Fruit fly (Drosophila melanogaster) whole organism, embryonic: ENCODE results near the gene CG13634.
A peak's percentile ranks its signal among the peaks of the same experiment; 100 is the strongest.

Experiments
- ATbp ChIP-seq: fragments of 200-800 bp; sonication (Bioruptor generic); optimal IDR thresholded peaks from 2 replicates; lab custom pipeline; 2017; ENCODE audit warnings: missing biosample characterization, mild to moderate bottlenecking, missing genetic modification characterization, missing genetic modification reagents
- Asciz ChIP-seq: fragments of 200-800 bp; sonication (Bioruptor generic); optimal IDR thresholded peaks from 2 replicates; lab custom pipeline; 2017; ENCODE audit warnings: missing biosample characterization, mild to moderate bottlenecking, missing genetic modification characterization, missing genetic modification reagents
- Awh ChIP-seq: fragments of 200-800 bp; sonication (Bioruptor generic); IDR thresholded peaks from 2 replicates; pipeline ENCODE4, ENCODE4 v1.3.6; 2022; ENCODE audit warnings: missing biosample characterization, missing genetic modification characterization
- Blimp-1 ChIP-seq: fragments of 200-800 bp; sonication (Bioruptor generic); optimal IDR thresholded peaks from 3 replicates; lab custom pipeline; 2018; ENCODE audit warnings: missing biosample characterization, missing genetic modification characterization, mild to moderate bottlenecking, moderate library complexity, missing genetic modification reagents
- CG11696 ChIP-seq: fragments of 200-800 bp; sonication (Bioruptor generic); IDR thresholded peaks from 2 replicates; pipeline ENCODE4 v1.3.6; 2022; ENCODE audit warnings: missing biosample characterization, missing genetic modification characterization
- CG12659 ChIP-seq: fragments of 200-800 bp; sonication (Bioruptor generic); optimal IDR thresholded peaks from 3 replicates; lab custom pipeline; 2017; ENCODE audit warnings: mild to moderate bottlenecking, missing biosample characterization, missing genetic modification reagents, missing genetic modification characterization
- CG13424 ChIP-seq: fragments of 200-800 bp; sonication (Bioruptor generic); optimal IDR thresholded peaks from 2 replicates; lab custom pipeline; 2019; ENCODE audit warnings: missing biosample characterization, mild to moderate bottlenecking, missing genetic modification characterization, moderate library complexity
- CG17328 ChIP-seq: fragments of 200-800 bp; sonication (Bioruptor generic); IDR thresholded peaks from 2 replicates; pipeline ENCODE4 v1.3.6; 2022; ENCODE audit warnings: missing biosample characterization, missing genetic modification characterization
- CG18262 ChIP-seq: fragments of 200-800 bp; optimal IDR thresholded peaks from 3 replicates; lab custom pipeline; 2019; ENCODE audit warnings: missing biosample characterization, mild to moderate bottlenecking, missing genetic modification characterization, moderate library complexity
- CG2120 ChIP-seq: fragments of 200-800 bp; sonication (Bioruptor generic); optimal IDR thresholded peaks from 3 replicates; lab custom pipeline; 2016; ENCODE audit warnings: missing biosample characterization, missing genetic modification characterization
- CG2678 ChIP-seq: fragments of 200-800 bp; sonication (Bioruptor generic); optimal IDR thresholded peaks from 3 replicates; lab custom pipeline; 2019; ENCODE audit warnings: missing biosample characterization, mild to moderate bottlenecking, missing genetic modification characterization, moderate library complexity
- CG2875 ChIP-seq: fragments of 200-800 bp; sonication (Bioruptor generic); optimal IDR thresholded peaks from 2 replicates; lab custom pipeline; 2017; ENCODE audit warnings: missing biosample characterization, mild to moderate bottlenecking, missing genetic modification characterization, missing genetic modification reagents
- CG30403 ChIP-seq: fragments of 200-800 bp; sonication (Bioruptor generic); optimal IDR thresholded peaks from 3 replicates; lab custom pipeline; 2016; ENCODE audit warnings: missing biosample characterization, missing genetic modification characterization
- CG3838 ChIP-seq: fragments of 200-800 bp; sonication (Bioruptor generic); optimal IDR thresholded peaks from 3 replicates; lab custom pipeline; 2016; ENCODE audit warnings: missing biosample characterization, missing genetic modification characterization
- CG6272 ChIP-seq: fragments of 200-800 bp; sonication (Bioruptor generic); IDR thresholded peaks from 2 replicates; pipeline ENCODE4 v1.3.6; 2022; ENCODE audit warnings: missing biosample characterization, missing genetic modification characterization
- CG7839 ChIP-seq: fragments of 200-800 bp; sonication (Bioruptor generic); optimal IDR thresholded peaks from 3 replicates; lab custom pipeline; 2018; ENCODE audit warnings: missing biosample characterization, mild to moderate bottlenecking, missing genetic modification characterization, moderate library complexity
- CG9437 ChIP-seq: fragments of 200-800 bp; sonication (Bioruptor generic); optimal IDR thresholded peaks from 2 replicates; lab custom pipeline; 2018; ENCODE audit warnings: missing biosample characterization, mild to moderate bottlenecking, missing genetic modification characterization
- D19A ChIP-seq: fragments of 200-800 bp; optimal IDR thresholded peaks from 3 replicates; lab custom pipeline; 2019; ENCODE audit warnings: missing biosample characterization, mild to moderate bottlenecking, missing genetic modification characterization, moderate library complexity
- D19B ChIP-seq: fragments of 200-800 bp; sonication (Bioruptor generic); optimal IDR thresholded peaks from 2 replicates; lab custom pipeline; 2017; ENCODE audit warnings: missing biosample characterization, mild to moderate bottlenecking, missing genetic modification characterization
- Dp ChIP-seq: fragments of 200-800 bp; sonication (Bioruptor generic); optimal IDR thresholded peaks from 2 replicates; lab custom pipeline; 2018; ENCODE audit warnings: missing biosample characterization, mild to moderate bottlenecking, missing genetic modification characterization, moderate library complexity
- Gug ChIP-seq: fragments of 200-800 bp; sonication (Bioruptor generic); IDR thresholded peaks from 4 replicates; pipeline ENCODE4 v1.3.6; 2022; ENCODE audit warnings: missing biosample characterization, missing genetic modification characterization
- H2.0 ChIP-seq: fragments of 200-800 bp; sonication (Bioruptor generic); IDR thresholded peaks from 2 replicates; pipeline ENCODE4 v1.3.6; 2022; ENCODE audit warnings: missing biosample characterization, missing genetic modification characterization
- Hr39 ChIP-seq: fragments of >200 bp; optimal IDR thresholded peaks from 2 replicates; lab custom pipeline; 2017
- Poxn ChIP-seq: fragments of 200-800 bp; sonication (Bioruptor generic); IDR thresholded peaks from 2 replicates; pipeline ENCODE4 v1.3.6; 2022; ENCODE audit warnings: missing biosample characterization, missing genetic modification characterization
- ac ChIP-seq: fragments of 200-800 bp; sonication (Bioruptor generic); optimal IDR thresholded peaks from 3 replicates; lab custom pipeline; 2017; ENCODE audit warnings: missing biosample characterization, mild to moderate bottlenecking, missing genetic modification characterization
- amos ChIP-seq: fragments of 200-800 bp; sonication (Bioruptor generic); IDR thresholded peaks from 2 replicates; pipeline ENCODE4 v1.3.6; 2022; ENCODE audit warnings: missing biosample characterization, missing genetic modification characterization; ENCODE audit not compliant: partially characterized antibody
- aop ChIP-seq: fragments of 200-800 bp; sonication (Bioruptor generic); IDR thresholded peaks from 2 replicates; pipeline ENCODE4 v1.3.6; 2022; ENCODE audit warnings: missing biosample characterization, missing genetic modification characterization
- ara ChIP-seq: fragments of 200-800 bp; sonication (Bioruptor generic); IDR thresholded peaks from 2 replicates; pipeline ENCODE4 v1.3.6; 2022; ENCODE audit warnings: missing biosample characterization, missing genetic modification characterization
- cas ChIP-seq: fragments of 200-800 bp; sonication (Bioruptor generic); IDR thresholded peaks from 2 replicates; pipeline ENCODE4 v1.3.6; 2022; ENCODE audit warnings: missing biosample characterization, missing genetic modification characterization
- cg ChIP-seq: fragments of 200-800 bp; sonication (Bioruptor generic); optimal IDR thresholded peaks from 3 replicates; lab custom pipeline; 2019; ENCODE audit warnings: missing biosample characterization, mild to moderate bottlenecking, missing genetic modification characterization, moderate library complexity
- corto ChIP-seq: fragments of 200-800 bp; sonication (Bioruptor generic); optimal IDR thresholded peaks from 2 replicates; lab custom pipeline; 2016; ENCODE audit warnings: missing biosample characterization, mild to moderate bottlenecking, missing genetic modification characterization, moderate library complexity
- crp ChIP-seq, 2 experiments: fragments of 200-800 bp; sonication (Bioruptor generic); optimal IDR thresholded peaks; 2 replicates in 1 of 2; 3 replicates in 1 of 2; lab custom pipeline; 2017; ENCODE audit warnings: missing biosample characterization in 2 of 2, missing genetic modification characterization in 2 of 2, mild to moderate bottlenecking in 1 of 2, moderate library complexity in 1 of 2
- danr ChIP-seq: fragments of 200-800 bp; sonication (Bioruptor generic); IDR thresholded peaks from 2 replicates; pipeline ENCODE4 v1.3.6; 2022; ENCODE audit warnings: missing biosample characterization, missing genetic modification characterization
- dm ChIP-seq: fragments of 200-800 bp; sonication (Bioruptor generic); optimal IDR thresholded peaks from 3 replicates; lab custom pipeline; 2016; ENCODE audit warnings: missing biosample characterization, missing genetic modification characterization
- dysf ChIP-seq: fragments of 200-800 bp; sonication (Bioruptor generic); IDR thresholded peaks from 3 replicates; pipeline ENCODE4 v1.3.6; 2022; ENCODE audit warnings: missing biosample characterization, missing genetic modification characterization
- emc ChIP-seq: fragments of 200-800 bp; sonication (Bioruptor generic); optimal IDR thresholded peaks from 2 replicates; lab custom pipeline; 2016; ENCODE audit warnings: missing biosample characterization, missing genetic modification characterization
- exex ChIP-seq: fragments of 200-800 bp; sonication (Bioruptor generic); optimal IDR thresholded peaks from 4 replicates; lab custom pipeline; 2018; ENCODE audit warnings: missing biosample characterization, mild to moderate bottlenecking, missing genetic modification characterization, moderate library complexity
- eyg ChIP-seq: fragments of 200-800 bp; sonication (Bioruptor generic); optimal IDR thresholded peaks from 3 replicates; lab custom pipeline; 2016; ENCODE audit warnings: missing biosample characterization, missing genetic modification characterization
- gcm2 ChIP-seq: fragments of 200-800 bp; sonication (Bioruptor generic); optimal IDR thresholded peaks from 2 replicates; lab custom pipeline; 2016; ENCODE audit warnings: missing biosample characterization, missing genetic modification characterization
- gt ChIP-seq: fragments of 200-800 bp; sonication (Bioruptor generic); IDR thresholded peaks from 2 replicates; pipeline ENCODE4 v1.3.6; 2022; ENCODE audit warnings: missing biosample characterization, missing genetic modification characterization
- jigr1 ChIP-seq: fragments of 200-800 bp; sonication (Bioruptor generic); IDR thresholded peaks from 3 replicates; pipeline ENCODE4 v1.3.6; 2022; ENCODE audit warnings: missing biosample characterization, missing genetic modification characterization
- kay ChIP-seq: fragments of 200-800 bp; sonication (Bioruptor generic); optimal IDR thresholded peaks from 2 replicates; lab custom pipeline; 2016; ENCODE audit warnings: missing biosample characterization, missing genetic modification characterization
- kni ChIP-seq: fragments of 200-800 bp; sonication (Bioruptor generic); optimal IDR thresholded peaks from 3 replicates; lab custom pipeline; 2017; ENCODE audit warnings: mild to moderate bottlenecking, missing biosample characterization, missing genetic modification reagents, missing genetic modification characterization
- lov ChIP-seq, 2 experiments: fragments of 200-800 bp in 1 of 2; fragments of >200 bp in 1 of 2; sonication (Bioruptor generic) in 1 of 2; IDR thresholded peaks in 1 of 2; optimal IDR thresholded peaks in 1 of 2; 2 replicates in 1 of 2; 3 replicates in 1 of 2; pipeline versions ENCODE4 v1.3.6 to Lab custom; 2017 to 2022; ENCODE audit warnings: missing biosample characterization in 1 of 2, missing genetic modification characterization in 1 of 2
- luna ChIP-seq: fragments of 200-800 bp; sonication (Bioruptor generic); optimal IDR thresholded peaks from 2 replicates; lab custom pipeline; 2016; ENCODE audit warnings: missing biosample characterization, missing genetic modification characterization
- pfk ChIP-seq: fragments of 200-800 bp; sonication (Bioruptor generic); optimal IDR thresholded peaks from 2 replicates; lab custom pipeline; 2018; ENCODE audit warnings: missing biosample characterization, mild to moderate bottlenecking, missing genetic modification characterization, moderate library complexity
- pita ChIP-seq: fragments of 200-800 bp; sonication (Bioruptor generic); optimal IDR thresholded peaks from 2 replicates; lab custom pipeline; 2017; ENCODE audit warnings: missing biosample characterization, mild to moderate bottlenecking, missing genetic modification characterization
- sim ChIP-seq: fragments of 200-800 bp; sonication (Bioruptor generic); IDR thresholded peaks from 2 replicates; pipeline ENCODE4 v1.3.6; 2022; ENCODE audit warnings: missing biosample characterization, missing genetic modification characterization
- so ChIP-seq: fragments of 200-800 bp; sonication (Bioruptor generic); IDR thresholded peaks from 3 replicates; pipeline ENCODE4 v1.3.6; 2022; ENCODE audit warnings: missing biosample characterization, missing genetic modification characterization
- sob ChIP-seq: fragments of 200-800 bp; sonication (Bioruptor generic); IDR thresholded peaks from 2 replicates; pipeline ENCODE4 v1.3.6; 2022; ENCODE audit warnings: missing biosample characterization, missing genetic modification characterization
- toy ChIP-seq: fragments of 200-800 bp; sonication (Bioruptor generic); IDR thresholded peaks from 2 replicates; pipeline ENCODE4 v1.3.6; 2022; ENCODE audit warnings: missing biosample characterization, missing genetic modification characterization
- vfl ChIP-seq: fragments of 200-800 bp; sonication (Bioruptor generic); optimal IDR thresholded peaks from 2 replicates; lab custom pipeline; 2016; ENCODE audit warnings: missing biosample characterization, missing genetic modification characterization
- wdn ChIP-seq: fragments of 200-800 bp; sonication (Bioruptor generic); IDR thresholded peaks from 2 replicates; pipeline ENCODE4 v1.3.6; 2022; ENCODE audit warnings: missing biosample characterization, missing genetic modification characterization

CG13634 gene

dm6 chr3R:24798595-24798994 is 8.7 kb upstream of the CG13634 start (continued):
- TF ChIP-seq so (GFP tag; lab: Robert Waterston, UW), result no peak
- no peak for TF ChIP-seq Gug (GFP tag; lab: Robert Waterston, UW)
- TF ChIP-seq H2.0 (GFP tag; lab: Robert Waterston, UW), result no peak
- no peak for TF ChIP-seq Blimp-1 (GFP tag; lab: Kevin White, UChicago)
- peak; percentile 62 for TF ChIP-seq CG13424 (tag; lab: Kevin White, UChicago)
- TF ChIP-seq pita (GFP tag; lab: Kevin White, UChicago), result no peak
- TF ChIP-seq Poxn (GFP tag; lab: Robert Waterston, UW), result no peak
- TF ChIP-seq dysf (GFP tag; lab: Robert Waterston, UW), result no peak
- TF ChIP-seq sim, result no peak
- no peak for TF ChIP-seq CG2120 (GFP tag; lab: Kevin White, UChicago)
- no peak for TF ChIP-seq CG30403
- TF ChIP-seq gcm2 (GFP tag; lab: Kevin White, UChicago), result no peak
- no peak for TF ChIP-seq CG17328 (GFP tag; lab: Robert Waterston, UW)
- TF ChIP-seq vfl, result no peak
- no peak for TF ChIP-seq kni (GFP tag; lab: Kevin White, UChicago)
- no peak for TF ChIP-seq toy (GFP tag; lab: Robert Waterston, UW)
- TF ChIP-seq pfk, result no peak
- no peak for TF ChIP-seq luna
- TF ChIP-seq Awh (GFP tag; lab: Robert Waterston, UW), result no peak
- TF ChIP-seq danr (GFP tag; lab: Robert Waterston, UW), result no peak
- TF ChIP-seq exex (tag; lab: Kevin White, UChicago), result no peak
- TF ChIP-seq corto (GFP tag; lab: Kevin White, UChicago), result no peak
- no peak for TF ChIP-seq emc (GFP tag; lab: Kevin White, UChicago)
- no peak for TF ChIP-seq CG18262 (tag; lab: Kevin White, UChicago)
- no peak for TF ChIP-seq wdn (GFP tag; lab: Robert Waterston, UW)
- TF ChIP-seq gt (GFP tag; lab: Robert Waterston, UW), result no peak
- TF ChIP-seq Dp (GFP tag; lab: Kevin White, UChicago), result no peak
- TF ChIP-seq CG7839 (tag; lab: Kevin White, UChicago), result no peak
- TF ChIP-seq kay (GFP tag; lab: Kevin White, UChicago), result no peak
- TF ChIP-seq eyg (GFP tag; lab: Kevin White, UChicago), result no peak
- TF ChIP-seq ATbp (GFP tag; lab: Kevin White, UChicago), result no peak
- no peak for TF ChIP-seq lov (optimal IDR thresholded peaks at IDR 0.05; lab: Kevin White, UChicago)
- TF ChIP-seq lov (GFP tag; IDR thresholded peaks at IDR 0.05; lab: Robert Waterston, UW), result no peak
- TF ChIP-seq CG9437 (GFP tag; lab: Kevin White, UChicago), result peak; percentile 48
- no peak for TF ChIP-seq ac (GFP tag; lab: Kevin White, UChicago)
- no peak for TF ChIP-seq CG6272 (GFP tag; lab: Robert Waterston, UW)
- TF ChIP-seq D19A (tag; lab: Kevin White, UChicago), result no peak
- TF ChIP-seq CG2678 (tag; lab: Kevin White, UChicago), result no peak
- no peak for TF ChIP-seq CG12659
- no peak for TF ChIP-seq Hr39 (lab: Kevin White, UChicago)
- TF ChIP-seq crp (GFP tag; optimal IDR thresholded peaks at IDR 0.05; lab: Kevin White, UChicago), result no peak
- TF ChIP-seq dm (GFP tag; lab: Kevin White, UChicago), result no peak
- no peak for TF ChIP-seq cas
- TF ChIP-seq D19B, result no peak
- no peak for TF ChIP-seq CG11696 (GFP tag; lab: Robert Waterston, UW)
- TF ChIP-seq aop (GFP tag; lab: Robert Waterston, UW), result no peak
- TF ChIP-seq cg (GFP tag; lab: Kevin White, UChicago), result no peak
- TF ChIP-seq CG3838 (GFP tag; lab: Kevin White, UChicago), result no peak
- no peak for TF ChIP-seq amos (GFP tag; lab: Robert Waterston, UW)
- TF ChIP-seq Asciz (GFP tag; lab: Kevin White, UChicago), result no peak
- no peak for TF ChIP-seq sob (GFP tag; lab: Robert Waterston, UW)
- no peak for TF ChIP-seq jigr1
- no peak for TF ChIP-seq CG2875 (GFP tag; lab: Kevin White, UChicago)
- no peak for TF ChIP-seq ara (GFP tag; lab: Robert Waterston, UW)
